Worm (Caenorhabditis elegans) whole organism, L2 larva: ENCODE data around the gene fbxb-114.

Experiments
- ama-1 ChIP-seq: fragments of 150-350 bp; optimal IDR thresholded peaks from 2 replicates; lab custom pipeline; 2018; ENCODE audit warnings: inconsistent platforms
- egl-27 ChIP-seq: sonication (generic microtip); optimal IDR thresholded peaks from 3 replicates; lab custom pipeline; 2017; ENCODE audit warnings: missing biosample characterization, missing genetic modification reagents, missing genetic modification characterization
- elt-3 ChIP-seq: sonication (generic microtip); optimal IDR thresholded peaks from 2 replicates; lab custom pipeline; 2017; ENCODE audit warnings: missing biosample characterization, missing genetic modification characterization
- lsy-2 ChIP-seq, 2 experiments: fragments of 150-350 bp in 1 of 2; sonication (generic microtip) in 1 of 2; optimal IDR thresholded peaks; 2 replicates each; lab custom pipeline; 2014 to 2017; ENCODE audit warnings: missing biosample characterization in 2 of 2, missing genetic modification characterization in 2 of 2
- mdl-1 ChIP-seq, 2 experiments: fragments of 150-350 bp in 1 of 2; sonication (generic microtip) in 1 of 2; optimal IDR thresholded peaks; 2 replicates each; lab custom pipeline; 2017; ENCODE audit warnings: missing biosample characterization in 2 of 2, missing genetic modification characterization in 2 of 2
- nhr-12 ChIP-seq: fragments of 150-350 bp; optimal IDR thresholded peaks from 2 replicates; lab custom pipeline; 2014; ENCODE audit warnings: missing biosample characterization, missing genetic modification characterization
- nhr-25 ChIP-seq: fragments of 150-350 bp; sonication (generic microtip); optimal IDR thresholded peaks from 3 replicates; lab custom pipeline; 2014; ENCODE audit warnings: missing biosample characterization, missing genetic modification characterization
- ztf-11 ChIP-seq: sonication (generic microtip); optimal IDR thresholded peaks from 2 replicates; lab custom pipeline; 2017; ENCODE audit warnings: missing biosample characterization, missing genetic modification characterization

ce11 chrX:16962640-16963039 is 41.0 kb downstream of the fbxb-114 start:
- TF ChIP-seq elt-3 (tag; lab: Kevin White, UChicago) (no peak), ztf-11 (tag; lab: Kevin White, UChicago) (no peak), nhr-12 (no peak), mdl-1 (tag; optimal IDR thresholded peaks at IDR 0.05; lab: Kevin White, UChicago) (no peak), lsy-2 (tag; optimal IDR thresholded peaks at IDR 0.05; lab: Kevin White, UChicago) (no peak), egl-27 (no peak), ama-1 (lab: Kevin White, UChicago) (no peak), nhr-25 (tag; lab: Kevin White, UChicago) (no peak)
